Fruit fly (Drosophila melanogaster) whole organism, embryonic: ENCODE measurements around the gene Etfb.

ENCODE experiments used
- Adf1 ChIP-seq: fragments of 200-800 bp; sonication (Bioruptor generic); IDR thresholded peaks from 2 replicates; pipeline ENCODE4 v1.3.6; 2022; ENCODE audit warnings: missing biosample characterization, missing genetic modification characterization
- BEAF-32 ChIP-seq: fragments of 200-800 bp; sonication (Bioruptor generic); optimal IDR thresholded peaks from 3 replicates; lab custom pipeline; 2017; ENCODE audit warnings: missing biosample characterization, missing genetic modification characterization, mild to moderate bottlenecking, moderate library complexity, missing genetic modification reagents
- Bteb2 ChIP-seq: fragments of 200-800 bp; sonication (Bioruptor generic); optimal IDR thresholded peaks from 2 replicates; lab custom pipeline; 2016; ENCODE audit warnings: missing biosample characterization, missing genetic modification characterization
- CG10462 ChIP-seq: fragments of 200-800 bp; sonication (Bioruptor generic); optimal IDR thresholded peaks from 2 replicates; lab custom pipeline; 2016; ENCODE audit warnings: missing biosample characterization, missing genetic modification characterization
- CG10959 ChIP-seq: fragments of 200-800 bp; sonication (Bioruptor generic); IDR thresholded peaks from 2 replicates; pipeline ENCODE4 v1.3.6; 2022; ENCODE audit warnings: missing biosample characterization, missing genetic modification characterization
- CG13123 ChIP-seq: fragments of 200-800 bp; sonication (Bioruptor generic); optimal IDR thresholded peaks from 2 replicates; lab custom pipeline; 2016; ENCODE audit warnings: missing biosample characterization, missing genetic modification characterization
- CG14014 ChIP-seq: fragments of 200-800 bp; sonication (Bioruptor generic); IDR thresholded peaks from 2 replicates; pipeline ENCODE4 v1.3.6; 2022; ENCODE audit warnings: missing biosample characterization, missing genetic modification characterization
- CG14710 ChIP-seq: fragments of 200-800 bp; sonication (Bioruptor generic); optimal IDR thresholded peaks from 3 replicates; lab custom pipeline; 2019; ENCODE audit warnings: missing biosample characterization, mild to moderate bottlenecking, missing genetic modification characterization, moderate library complexity
- CG14965 ChIP-seq: fragments of 200-800 bp; sonication (Bioruptor generic); optimal IDR thresholded peaks from 2 replicates; lab custom pipeline; 2016; ENCODE audit warnings: missing biosample characterization, missing genetic modification characterization, borderline replicate concordance
- CG17385 ChIP-seq: fragments of 200-800 bp; sonication (Bioruptor generic); optimal IDR thresholded peaks from 3 replicates; lab custom pipeline; 2018; ENCODE audit warnings: missing biosample characterization, mild to moderate bottlenecking, missing genetic modification characterization
- CG17829 ChIP-seq: fragments of 200-800 bp; optimal IDR thresholded peaks from 2 replicates; lab custom pipeline; 2019; ENCODE audit warnings: missing biosample characterization, mild to moderate bottlenecking, missing genetic modification characterization, moderate library complexity
- CG17912 ChIP-seq: fragments of 200-800 bp; sonication (Bioruptor generic); optimal IDR thresholded peaks from 2 replicates; lab custom pipeline; 2018; ENCODE audit warnings: missing biosample characterization, mild to moderate bottlenecking, missing genetic modification characterization
- CG32767 ChIP-seq: fragments of 200-800 bp; sonication (Bioruptor generic); IDR thresholded peaks from 2 replicates; pipeline ENCODE4 v1.3.6; 2022; ENCODE audit warnings: missing biosample characterization, missing genetic modification characterization
- CG34224 ChIP-seq: fragments of 200-800 bp; sonication (Bioruptor generic); IDR thresholded peaks from 3 replicates; pipeline ENCODE4 v1.3.6; 2022; ENCODE audit warnings: missing biosample characterization, missing genetic modification characterization; ENCODE audit not compliant: partially characterized antibody
- CG4282 ChIP-seq: fragments of 200-800 bp; sonication (Bioruptor generic); optimal IDR thresholded peaks from 2 replicates; lab custom pipeline; 2016; ENCODE audit warnings: missing biosample characterization, missing genetic modification characterization
- CG4328 ChIP-seq: fragments of 200-800 bp; sonication (Bioruptor generic); optimal IDR thresholded peaks from 3 replicates; lab custom pipeline; 2017; ENCODE audit warnings: missing biosample characterization, missing genetic modification reagents, missing genetic modification characterization
- CG4617 ChIP-seq: fragments of 200-800 bp; sonication (Bioruptor generic); optimal IDR thresholded peaks from 3 replicates; lab custom pipeline; 2016; ENCODE audit warnings: missing biosample characterization, missing genetic modification characterization, borderline replicate concordance
- CG4707 ChIP-seq: fragments of 200-800 bp; sonication (Bioruptor generic); optimal IDR thresholded peaks from 2 replicates; lab custom pipeline; 2018; ENCODE audit warnings: missing biosample characterization, mild to moderate bottlenecking, missing genetic modification characterization, moderate library complexity
- CG6272 ChIP-seq: fragments of 200-800 bp; sonication (Bioruptor generic); IDR thresholded peaks from 2 replicates; pipeline ENCODE4 v1.3.6; 2022; ENCODE audit warnings: missing biosample characterization, missing genetic modification characterization
- CG7745 ChIP-seq: fragments of 200-800 bp; sonication (Bioruptor generic); optimal IDR thresholded peaks from 2 replicates; lab custom pipeline; 2018; ENCODE audit warnings: missing biosample characterization, mild to moderate bottlenecking, missing genetic modification characterization, moderate library complexity
- CG9727 ChIP-seq: fragments of 200-800 bp; sonication (Bioruptor generic); optimal IDR thresholded peaks from 3 replicates; lab custom pipeline; 2017; ENCODE audit warnings: missing biosample characterization, mild to moderate bottlenecking, missing genetic modification characterization
- Dbx ChIP-seq: fragments of 200-800 bp; sonication (Bioruptor generic); IDR thresholded peaks from 3 replicates; pipeline ENCODE4 v1.3.6; 2022; ENCODE audit warnings: missing biosample characterization, missing genetic modification characterization
- Dp ChIP-seq: fragments of 200-800 bp; sonication (Bioruptor generic); optimal IDR thresholded peaks from 2 replicates; lab custom pipeline; 2018; ENCODE audit warnings: missing biosample characterization, mild to moderate bottlenecking, missing genetic modification characterization, moderate library complexity
- E2f2 ChIP-seq: fragments of 200-800 bp; sonication (Bioruptor generic); IDR thresholded peaks from 2 replicates; pipeline ENCODE4 v1.3.6; 2022; ENCODE audit warnings: missing biosample characterization, missing genetic modification characterization
- Ets65A ChIP-seq: fragments of 200-800 bp; sonication (Bioruptor generic); peaks from one replicate; lab custom pipeline; 2016; ENCODE audit warnings: missing biosample characterization, missing genetic modification characterization
- Fer2 ChIP-seq: fragments of 200-800 bp; sonication (Bioruptor generic); optimal IDR thresholded peaks from 2 replicates; lab custom pipeline; 2018; ENCODE audit warnings: missing biosample characterization, mild to moderate bottlenecking, missing genetic modification characterization, moderate library complexity
- Hand ChIP-seq: fragments of 200-800 bp; sonication (Bioruptor generic); optimal IDR thresholded peaks from 2 replicates; lab custom pipeline; 2017; ENCODE audit warnings: mild to moderate bottlenecking, missing biosample characterization, missing genetic modification reagents, missing genetic modification characterization
- Hr39 ChIP-seq: fragments of >200 bp; optimal IDR thresholded peaks from 2 replicates; lab custom pipeline; 2017
- MESR4 ChIP-seq: fragments of 200-800 bp; sonication (Bioruptor generic); optimal IDR thresholded peaks from 2 replicates; lab custom pipeline; 2018; ENCODE audit warnings: missing biosample characterization, mild to moderate bottlenecking, missing genetic modification characterization, moderate library complexity
- Mad ChIP-seq: fragments of 200-800 bp; sonication (Bioruptor generic); optimal IDR thresholded peaks from 2 replicates; lab custom pipeline; 2016; ENCODE audit warnings: missing biosample characterization, missing genetic modification characterization
- Med ChIP-seq: fragments of 200-800 bp; sonication (Bioruptor generic); peaks from one replicate; lab custom pipeline; 2016; ENCODE audit warnings: missing biosample characterization, missing genetic modification characterization, mild to moderate bottlenecking, inconsistent platforms, moderate library complexity
- Sry-β ChIP-seq: fragments of 200-800 bp; sonication (Bioruptor generic); optimal IDR thresholded peaks from 2 replicates; lab custom pipeline; 2018; ENCODE audit warnings: missing biosample characterization, mild to moderate bottlenecking, missing genetic modification characterization, moderate library complexity
- Taf1 ChIP-seq: fragments of 200-800 bp; sonication (Bioruptor generic); IDR thresholded peaks from 2 replicates; pipeline ENCODE4 v1.3.6; 2022; ENCODE audit warnings: missing biosample characterization, missing genetic modification characterization
- aop ChIP-seq: fragments of 200-800 bp; sonication (Bioruptor generic); IDR thresholded peaks from 2 replicates; pipeline ENCODE4 v1.3.6; 2022; ENCODE audit warnings: missing biosample characterization, missing genetic modification characterization
- cad ChIP-seq: fragments of >200 bp; optimal IDR thresholded peaks from 2 replicates; lab custom pipeline; 2017; ENCODE audit warnings: missing biosample characterization, missing genetic modification characterization
- dysf ChIP-seq: fragments of 200-800 bp; sonication (Bioruptor generic); IDR thresholded peaks from 3 replicates; pipeline ENCODE4 v1.3.6; 2022; ENCODE audit warnings: missing biosample characterization, missing genetic modification characterization
- gce ChIP-seq: fragments of 200-800 bp; sonication (Bioruptor generic); IDR thresholded peaks from 3 replicates; pipeline ENCODE4 v1.3.6; 2022; ENCODE audit warnings: missing biosample characterization, missing genetic modification characterization
- kay ChIP-seq: fragments of 200-800 bp; sonication (Bioruptor generic); optimal IDR thresholded peaks from 2 replicates; lab custom pipeline; 2016; ENCODE audit warnings: missing biosample characterization, missing genetic modification characterization
- lola ChIP-seq, 3 experiments: fragments of >200 bp in 2 of 3; fragments of 200-800 bp in 1 of 3; sonication (Bioruptor generic) in 1 of 3; optimal IDR thresholded peaks; 2 replicates each; lab custom pipeline; 2017 to 2019; ENCODE audit warnings: missing biosample characterization in 3 of 3, missing genetic modification characterization in 3 of 3, mild to moderate bottlenecking in 1 of 3, moderate library complexity in 1 of 3
- psq ChIP-seq: fragments of 200-800 bp; sonication (Bioruptor generic); optimal IDR thresholded peaks from 2 replicates; lab custom pipeline; 2017; ENCODE audit warnings: missing biosample characterization, missing genetic modification characterization
- pzg ChIP-seq: fragments of 200-800 bp; sonication (Bioruptor generic); optimal IDR thresholded peaks from 3 replicates; lab custom pipeline; 2018; ENCODE audit warnings: missing biosample characterization, mild to moderate bottlenecking, missing genetic modification characterization, moderate library complexity
- shn ChIP-seq: fragments of 200-800 bp; sonication (Bioruptor generic); optimal IDR thresholded peaks from 3 replicates; lab custom pipeline; 2016; ENCODE audit warnings: missing biosample characterization, missing genetic modification characterization
- slou ChIP-seq: fragments of 200-800 bp; sonication (Bioruptor generic); optimal IDR thresholded peaks from 3 replicates; lab custom pipeline; 2016; ENCODE audit warnings: missing biosample characterization, missing genetic modification characterization
- slp2 ChIP-seq: fragments of 200-800 bp; sonication (Bioruptor generic); optimal IDR thresholded peaks from 2 replicates; lab custom pipeline; 2016; ENCODE audit warnings: missing biosample characterization, missing genetic modification characterization
- zf30C ChIP-seq: fragments of 200-800 bp; sonication (Bioruptor generic); optimal IDR thresholded peaks from 3 replicates; lab custom pipeline; 2018; ENCODE audit warnings: missing biosample characterization, mild to moderate bottlenecking, missing genetic modification characterization

Etfb gene

dm6 chr3R:29806682-29807393 is 4.1 kb upstream of the Etfb start, which contains the start of the genes ca and ncd (continued):
- TF ChIP-seq CG4707, result no peak

DNA sequence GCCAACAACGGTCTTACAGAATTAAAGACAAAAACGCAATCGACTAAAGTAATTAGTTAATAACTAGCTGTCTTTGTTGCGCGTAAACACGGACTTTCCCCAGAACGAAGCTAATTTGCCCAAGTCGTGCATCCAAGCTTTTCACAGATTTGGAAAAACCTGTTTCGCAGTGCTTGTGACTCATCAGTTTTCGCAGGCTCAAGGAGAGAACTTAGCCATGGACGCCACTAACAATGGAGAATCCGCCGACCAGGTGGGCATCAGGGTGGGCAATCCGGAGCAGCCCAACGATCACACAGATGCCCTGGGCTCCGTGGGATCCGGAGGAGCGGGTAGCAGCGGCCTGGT is 3.1 kb downstream of the Etfb start:
- peak; percentile 20 for TF ChIP-seq CG14710 (tag; lab: Kevin White, UChicago)
- 0 out of 2 replicates have a peak, but pooled peaks have one; percentile 5 for TF ChIP-seq E2f2 (GFP tag; lab: Robert Waterston, UW)
- peak; percentile 17 for TF ChIP-seq Med (GFP tag; lab: Kevin White, UChicago)
- peak; percentile 67 for TF ChIP-seq MESR4 (GFP tag; lab: Kevin White, UChicago)
- TF ChIP-seq CG17385 (GFP tag; lab: Kevin White, UChicago), result no peak
- TF ChIP-seq Dbx (GFP tag; lab: Robert Waterston, UW), result 0 out of 3 replicates have a peak, but pooled peaks have one; percentile 4
- TF ChIP-seq Hr39 (lab: Kevin White, UChicago), result no peak
- peak; percentile 13 for TF ChIP-seq kay
- peak; percentile 56 for TF ChIP-seq CG4617 (GFP tag; lab: Kevin White, UChicago)

DNA sequence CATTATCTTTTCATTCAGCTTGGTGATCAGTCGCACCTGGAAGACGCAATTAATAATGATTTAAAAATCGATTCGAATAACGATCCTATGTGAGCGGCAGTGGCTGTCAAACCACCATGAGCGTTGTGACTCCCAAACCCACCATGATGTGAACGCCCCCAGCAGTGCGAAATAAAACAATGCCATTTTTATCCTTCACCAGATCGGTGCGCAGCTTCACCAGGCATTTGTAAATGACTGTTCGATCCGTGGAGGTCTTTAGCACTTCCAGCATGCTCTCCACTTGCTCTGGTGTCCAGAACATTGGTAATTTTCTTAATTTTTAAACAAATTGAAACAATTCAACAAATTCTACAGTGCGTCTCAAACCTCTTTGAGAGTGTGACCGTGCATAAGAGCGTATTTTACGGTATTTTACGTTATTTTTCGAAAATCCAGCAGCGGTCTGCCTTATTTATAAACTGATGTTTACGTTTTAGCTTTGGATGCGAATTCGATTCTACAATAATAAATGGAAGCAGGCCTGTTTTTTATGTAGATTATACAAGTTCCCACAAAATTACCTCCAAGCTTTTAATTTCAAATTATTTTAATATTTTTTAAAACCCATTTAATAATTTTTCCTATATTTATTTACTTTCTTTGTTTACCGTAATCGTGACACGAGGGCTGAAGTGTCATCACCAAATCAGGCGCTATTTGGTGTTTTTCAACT is 3.6 kb downstream of the Etfb start, which contains the start of the genes Rnb and Drice:
TSS of gene Rnb (minus strand) at position 389 of the 715 bp plus-strand sequence.
TSS of gene Drice (plus strand) at position 693 of the 715 bp plus-strand sequence.
- TF ChIP-seq Bteb2 (no peak), CG10959 (0 out of 2 replicates have a peak, but pooled peaks have one; percentile 6), Hand (no peak), gce (GFP tag; lab: Robert Waterston, UW) (0 out of 3 replicates have a peak, but pooled peaks have one; percentile 51), CG7745 (tag; lab: Kevin White, UChicago) (no peak), CG13123 (GFP tag; lab: Kevin White, UChicago) (peak; percentile 43), CG4328 (peak; percentile 52), Sry-β (GFP tag; lab: Kevin White, UChicago) (peak; percentile 44), Ets65A (GFP tag; lab: Kevin White, UChicago) (no peak), CG4282 (no peak), lola (GFP tag; optimal IDR thresholded peaks at IDR 0.05; lab: Kevin White, UChicago) (peak in 1 of 3 experiments; percentile 54), cad (peak; percentile 96), shn (no peak), Mad (peak; percentile 3), Fer2 (tag; lab: Kevin White, UChicago) (peak; percentile 12), Dp (GFP tag; lab: Kevin White, UChicago) (peak; percentile 52), CG17829 (tag; lab: Kevin White, UChicago) (peak; percentile 68), psq (GFP tag; lab: Kevin White, UChicago) (no peak), CG10462 (GFP tag; lab: Kevin White, UChicago) (peak; percentile 32), CG6272 (GFP tag; lab: Robert Waterston, UW) (0 out of 2 replicates have a peak, but pooled peaks have one; percentile 13), pzg (peak; percentile 51), slou (GFP tag; lab: Kevin White, UChicago) (peak; percentile 11), CG14014 (GFP tag; lab: Robert Waterston, UW) (peak; percentile 48; the same call in 1 of the 2 replicates), Adf1 (GFP tag; lab: Robert Waterston, UW) (no peak), CG34224 (GFP tag; lab: Robert Waterston, UW) (peak; percentile 56; the same call in 2 of the 3 replicates), CG14965 (GFP tag; lab: Kevin White, UChicago) (no peak), aop (GFP tag; lab: Robert Waterston, UW) (no peak), BEAF-32 (GFP tag; lab: Kevin White, UChicago) (peak; percentile 75), CG32767 (GFP tag; lab: Robert Waterston, UW) (0 out of 2 replicates have a peak, but pooled peaks have one; percentile 30), CG17912 (GFP tag; lab: Kevin White, UChicago) (peak; percentile 65), Taf1 (GFP tag; lab: Robert Waterston, UW) (peak; percentile 24; the same call in 1 of the 2 replicates), dysf (GFP tag; lab: Robert Waterston, UW) (peak; percentile 53; the same call in 2 of the 3 replicates), zf30C (GFP tag; lab: Kevin White, UChicago) (no peak), CG9727 (peak; percentile 77), slp2 (no peak)
